Worm (Caenorhabditis elegans): ENCODE results near the gene gnrr-7.

gnrr-7 gene

ce11 chrX:11206953-11207352 is 21.4 kb downstream of the gnrr-7 start, which contains the start of gene hst-2 (continued):
- TF ChIP-seq lir-3 (tag; optimal IDR thresholded peaks at IDR 0.05; ENCODE audit: poor library complexity) (peak; percentile 81), mdl-1 (tag; optimal IDR thresholded peaks at IDR 0.05) (peak in 1 of 2 experiments; percentile 85), nhr-90 (tag; optimal IDR thresholded peaks at IDR 0.05; ENCODE audit: poor library complexity) (peak; percentile 96), snu-23 (GFP tag; optimal IDR thresholded peaks at IDR 0.05) (peak; percentile 96), dsc-1 (tag; optimal IDR thresholded peaks at IDR 0.05) (peak; percentile 95), lin-39 (tag; optimal IDR thresholded peaks at IDR 0.05) (peak; percentile 97), fkh-8 (tag; optimal IDR thresholded peaks at IDR 0.05) (peak; percentile 76), lin-14 (GFP tag; optimal IDR thresholded peaks at IDR 0.05) (peak; percentile 95), nhr-12 (tag; optimal IDR thresholded peaks at IDR 0.05) (no peak), lin-35 (GFP tag; optimal IDR thresholded peaks at IDR 0.05) (peak; percentile 74 to 91), nhr-47 (tag; optimal IDR thresholded peaks at IDR 0.05) (peak; percentile 96), efl-1 (optimal IDR thresholded peaks at IDR 0.05) (peak; percentile 82 to 84), efl-1 (GFP tag; optimal IDR thresholded peaks at IDR 0.05 in 1 of 2) (peak; percentile 68 to 97), ztf-4 (tag; optimal IDR thresholded peaks at IDR 0.05) (peak; percentile 67), nhr-19 (GFP tag; conservative IDR thresholded peaks at IDR 0.05) (peak; percentile 94), pax-3 (tag; optimal IDR thresholded peaks at IDR 0.05) (peak; percentile 76), nhr-77 (tag; optimal IDR thresholded peaks at IDR 0.05) (peak; percentile 88), elt-3 (tag; optimal IDR thresholded peaks at IDR 0.05) (peak in 3 of 6 experiments; percentile 38 to 84 (median 84)), nhr-84 (tag; optimal IDR thresholded peaks at IDR 0.05) (no peak), unc-98 (GFP tag; IDR thresholded peaks at IDR 0.05) (no peak), dpl-1 (GFP tag; optimal IDR thresholded peaks at IDR 0.05) (peak; percentile 73 to 82 (median 77)), efl-3 (GFP tag; optimal IDR thresholded peaks at IDR 0.05) (peak; percentile 55), tlp-1 (tag; optimal IDR thresholded peaks at IDR 0.05) (no peak), nhr-71 (tag; optimal IDR thresholded peaks at IDR 0.05) (peak; percentile 97), C04F5.9 (tag; optimal IDR thresholded peaks at IDR 0.05) (peak; percentile 68), ceh-88 (GFP tag; IDR thresholded peaks at IDR 0.05) (peak; percentile 80), aly-2 (tag; optimal IDR thresholded peaks at IDR 0.05) (peak; percentile 76), nhr-76 (tag; optimal IDR thresholded peaks at IDR 0.05) (no peak), fos-1 (tag; optimal IDR thresholded peaks at IDR 0.05) (peak; percentile 87), C34B4.2 (tag; optimal IDR thresholded peaks at IDR 0.05) (no peak), mab-9 (GFP tag; IDR thresholded peaks at IDR 0.05) (peak; percentile 88), snpc-4 (tag; optimal IDR thresholded peaks at IDR 0.05) (peak; percentile 71), sptf-1 (tag; optimal IDR thresholded peaks at IDR 0.05) (no peak), nhr-11 (tag; optimal IDR thresholded peaks at IDR 0.05) (peak; percentile 89), nhr-237 (tag; optimal IDR thresholded peaks at IDR 0.05) (peak; percentile 24), sox-4 (tag; optimal IDR thresholded peaks at IDR 0.05) (peak; percentile 83), aha-1 (tag; optimal IDR thresholded peaks at IDR 0.05) (peak; percentile 86), ces-1 (GFP tag; optimal IDR thresholded peaks at IDR 0.05) (no peak), egl-13 (tag; optimal IDR thresholded peaks at IDR 0.05) (peak; percentile 83), sup-37 (GFP tag; optimal IDR thresholded peaks at IDR 0.05) (peak; percentile 86), C16A3.4 (tag; optimal IDR thresholded peaks at IDR 0.05) (peak; percentile 90), unc-130 (tag; optimal IDR thresholded peaks at IDR 0.05) (peak; percentile 96), tbx-2 (tag; optimal IDR thresholded peaks at IDR 0.05) (peak; percentile 97), unc-30 (tag; optimal IDR thresholded peaks at IDR 0.05) (no peak), lin-13 (GFP tag; optimal IDR thresholded peaks at IDR 0.05) (peak; percentile 81), zag-1 (tag; optimal IDR thresholded peaks at IDR 0.05) (no peak), lin-15B (tag; optimal IDR thresholded peaks at IDR 0.05) (no peak), nhr-28 (tag; optimal IDR thresholded peaks at IDR 0.05) (no peak), xbp-1 (tag; optimal IDR thresholded peaks at IDR 0.05) (peak; percentile 93), swsn-7 (tag; optimal IDR thresholded peaks at IDR 0.05) (peak; percentile 94), elt-2 (tag; optimal IDR thresholded peaks at IDR 0.05) (peak; percentile 90), egl-27 (tag; optimal IDR thresholded peaks at IDR 0.05) (no peak), irx-1 (tag; optimal IDR thresholded peaks at IDR 0.05) (peak; percentile 97), fkh-4 (tag; optimal IDR thresholded peaks at IDR 0.05; ENCODE audit: borderline replicate concordance) (peak; percentile 57)
